Fruit fly (Drosophila melanogaster) whole organism: ENCODE data around the gene repo.

Experiments used
- CG8478 ChIP-seq: fragments of >200 bp; optimal IDR thresholded peaks from 2 replicates; lab custom pipeline; 2018; ENCODE audit warnings: inconsistent platforms
- Dll ChIP-seq: fragments of >200 bp; optimal IDR thresholded peaks from 2 replicates; lab custom pipeline; 2017
- EcR ChIP-seq, 2 experiments: fragments of >200 bp; optimal IDR thresholded peaks; 2 replicates each; lab custom pipeline; 2017; ENCODE audit warnings: missing biosample characterization in 2 of 2, missing genetic modification characterization in 2 of 2, missing genetic modification reagents in 2 of 2
- pan ChIP-seq: fragments of >200 bp; optimal IDR thresholded peaks from 2 replicates; lab custom pipeline; 2017
- psq ChIP-seq: fragments of >200 bp; optimal IDR thresholded peaks from 2 replicates; lab custom pipeline; 2017
- usp ChIP-seq: fragments of >200 bp; optimal IDR thresholded peaks from 2 replicates; lab custom pipeline; 2017; ENCODE audit warnings: missing biosample characterization, missing genetic modification characterization, mixed read lengths

repo gene

dm6 chr3R:18280133-18280532 lies 44.1 kb downstream of the repo start:
- TF ChIP-seq pan (lab: Kevin White, UChicago) = no peak
- no peak for TF ChIP-seq EcR (GFP tag; optimal IDR thresholded peaks at IDR 0.05; lab: Kevin White, UChicago)
- no peak for TF ChIP-seq CG8478 (lab: Kevin White, UChicago)
- no peak for TF ChIP-seq usp (GFP tag; lab: Kevin White, UChicago)
- TF ChIP-seq psq (lab: Kevin White, UChicago) = no peak
- no peak for TF ChIP-seq Dll

DNA sequence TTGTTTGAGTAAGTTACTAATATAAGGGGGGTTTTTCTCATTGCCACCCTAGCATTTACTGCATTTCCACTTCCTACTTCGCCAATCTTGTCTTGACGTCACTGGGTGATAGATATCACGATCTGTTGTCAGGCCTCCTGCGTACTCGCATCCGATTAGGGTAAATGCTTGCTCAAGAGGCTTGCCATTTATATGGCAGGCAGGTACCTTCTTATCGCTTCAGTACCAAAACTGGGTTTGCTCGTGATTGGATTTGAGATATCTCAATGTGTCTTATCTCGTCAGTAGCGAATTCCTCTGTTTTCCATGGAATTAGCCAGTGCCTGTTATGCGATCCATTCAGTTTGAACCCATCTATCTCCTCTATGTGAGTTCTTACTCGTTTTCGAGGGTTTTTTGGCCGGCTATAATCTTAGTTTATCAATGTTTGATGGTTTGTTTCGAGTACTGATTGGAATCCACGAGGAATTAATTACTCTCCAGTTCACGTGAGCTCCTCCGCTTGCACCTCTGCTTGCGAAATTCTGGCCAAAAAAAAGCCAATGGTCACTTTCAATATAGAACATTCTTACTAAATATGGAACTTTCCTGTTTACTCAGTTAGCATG lies 45.0 kb downstream of the repo start:
- no peak for TF ChIP-seq Dll
- TF ChIP-seq pan (lab: Kevin White, UChicago) = no peak
- TF ChIP-seq CG8478 (lab: Kevin White, UChicago) = no peak
- no peak for TF ChIP-seq psq (lab: Kevin White, UChicago)
- no peak for TF ChIP-seq usp (GFP tag; lab: Kevin White, UChicago)
- no peak for TF ChIP-seq EcR (GFP tag; optimal IDR thresholded peaks at IDR 0.05; lab: Kevin White, UChicago)

dm6 chr3R:18283441-18283840 lies 47.4 kb downstream of the repo start, which contains the start of the genes CG14312 and CG8064:
Gene CG14312, minus strand, starts transcription at chr3R:18283528.
Gene CG8064, plus strand, starts transcription at chr3R:18283660.
- TF ChIP-seq pan (lab: Kevin White, UChicago) (no peak), psq (lab: Kevin White, UChicago) (no peak)

- TF ChIP-seq usp (GFP tag; lab: Kevin White, UChicago) (no peak), EcR (GFP tag; optimal IDR thresholded peaks at IDR 0.05; lab: Kevin White, UChicago) (no peak), Dll (no peak), pan (lab: Kevin White, UChicago) (no peak), psq (lab: Kevin White, UChicago) (no peak), CG8478 (lab: Kevin White, UChicago) (no peak)
Observed at dm6 chr3R:18288677-18289076, 52.7 kb downstream of the repo start, which contains the start of gene CG7131. Gene CG7131, minus strand, starts transcription at chr3R:18288777.
